Worm (Caenorhabditis elegans): ENCODE measurements around the gene T19H12.6.

The T19H12.6 gene

DNA sequence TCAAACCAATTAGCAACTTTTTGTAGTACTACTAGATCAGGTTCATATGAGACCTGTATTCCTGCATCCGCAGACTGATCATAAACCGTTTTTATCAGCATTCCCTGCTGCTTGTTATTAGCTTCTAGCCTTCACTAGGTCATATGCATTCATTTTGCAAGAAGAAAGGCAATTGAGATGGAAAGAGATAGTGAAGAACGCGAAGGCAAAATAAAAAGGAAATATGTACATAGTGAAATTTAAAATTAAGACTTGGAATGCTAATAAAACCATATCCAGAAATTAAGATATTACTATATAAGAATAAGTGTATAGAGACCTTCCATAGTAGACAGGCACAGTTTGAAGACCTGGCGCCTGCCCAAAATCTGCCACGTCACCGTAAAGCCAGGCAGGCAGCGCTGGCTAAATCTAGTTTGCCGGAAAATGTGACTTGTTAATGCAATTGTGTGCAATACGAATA is 43.2 kb upstream of the T19H12.6 start, which contains the start of the genes C02E7.8 and srh-23:
Gene C02E7.8 (minus strand): TSS at position 101 of the 463 bp plus-strand sequence.
Gene srh-23 (plus strand): TSS at position 413 of the 463 bp plus-strand sequence.
- TF ChIP-seq egl-27 (tag; optimal IDR thresholded peaks at IDR 0.05) (no peak), tag-97 (GFP tag; IDR thresholded peaks at IDR 0.05) (no peak), R02D3.7 (tag; optimal IDR thresholded peaks at IDR 0.05) (no peak), spr-1 (tag; optimal IDR thresholded peaks at IDR 0.05) (no peak), rbr-2 (tag; optimal IDR thresholded peaks at IDR 0.05) (no peak), spr-3 (GFP tag; optimal IDR thresholded peaks at IDR 0.05) (no peak), dve-1 (tag; optimal IDR thresholded peaks at IDR 0.05; ENCODE audit: insufficient read depth) (no peak), ces-1 (GFP tag; optimal IDR thresholded peaks at IDR 0.05) (no peak), mdl-1 (tag; optimal IDR thresholded peaks at IDR 0.05) (no peak), tra-1 (GFP tag; IDR thresholded peaks at IDR 0.05) (no peak), T20F7.1 (GFP tag; optimal IDR thresholded peaks at IDR 0.05) (no peak), snpc-1.2 (GFP tag; IDR thresholded peaks at IDR 0.05) (no peak), mdt-29 (GFP tag; IDR thresholded peaks at IDR 0.05) (no peak), ama-1 (optimal IDR thresholded peaks at IDR 0.05) (no peak)

- no peak for TF ChIP-seq lin-29 (GFP tag; IDR thresholded peaks at IDR 0.05)
- no peak for TF ChIP-seq ZK546.5 (tag; optimal IDR thresholded peaks at IDR 0.05)
- no peak for TF ChIP-seq set-16 (GFP tag; IDR thresholded peaks at IDR 0.05)
- no peak for TF ChIP-seq sdz-12 (GFP tag; optimal IDR thresholded peaks at IDR 0.05)
- no peak for TF ChIP-seq hif-1 (tag; optimal IDR thresholded peaks at IDR 0.05)
- no peak for TF ChIP-seq snpc-4 (tag; optimal IDR thresholded peaks at IDR 0.05)
- no peak for TF ChIP-seq ctbp-1 (GFP tag; IDR thresholded peaks at IDR 0.05)
- no peak for TF ChIP-seq nhr-42 (GFP tag; IDR thresholded peaks at IDR 0.05)
- peak; percentile 47 for TF ChIP-seq cey-2 (tag; optimal IDR thresholded peaks at IDR 0.05; ENCODE audit: borderline replicate concordance, insufficient read depth)
- peak; percentile 93 for TF ChIP-seq nhr-48 (tag; optimal IDR thresholded peaks at IDR 0.05)
- no peak for TF ChIP-seq mdt-29 (GFP tag; IDR thresholded peaks at IDR 0.05)
- peak in 1 of 2 experiments; percentile 6 for TF ChIP-seq mdl-1 (tag; optimal IDR thresholded peaks at IDR 0.05)
- TF ChIP-seq attf-4 (tag; optimal IDR thresholded peaks at IDR 0.05) = no peak
- peak; percentile 62 for TF ChIP-seq nhr-102 (tag; optimal IDR thresholded peaks at IDR 0.05)
- TF ChIP-seq ceh-62 (tag; optimal IDR thresholded peaks at IDR 0.05) = no peak
- no peak for TF ChIP-seq unc-62 (GFP tag; optimal IDR thresholded peaks at IDR 0.05 in 1 of 2)
- TF ChIP-seq unc-62 (tag; optimal IDR thresholded peaks at IDR 0.05) = no peak
- no peak for TF ChIP-seq fkh-10 (GFP tag; optimal IDR thresholded peaks at IDR 0.05)
- TF ChIP-seq aly-2 (tag; optimal IDR thresholded peaks at IDR 0.05) = no peak
- peak; percentile 4 for TF ChIP-seq spr-1 (tag; optimal IDR thresholded peaks at IDR 0.05)
- peak; percentile 30 for TF ChIP-seq nhr-28 (tag; optimal IDR thresholded peaks at IDR 0.05)
- peak; percentile 69 for TF ChIP-seq hlh-11 (tag; optimal IDR thresholded peaks at IDR 0.05)
- TF ChIP-seq zfp-3 (GFP tag; conservative IDR thresholded peaks at IDR 0.05) = no peak
- peak; percentile 48 for TF ChIP-seq nhr-10 (tag; optimal IDR thresholded peaks at IDR 0.05)
- TF ChIP-seq F49E8.2 (tag; optimal IDR thresholded peaks at IDR 0.05; ENCODE audit: borderline replicate concordance) = no peak
- peak; percentile 43 for TF ChIP-seq mxl-3 (GFP tag; optimal IDR thresholded peaks at IDR 0.05)
These were observed 41.3 kb upstream of the T19H12.6 start, which contains the start of gene C02E7.6 for ce11 chrV:4918664-4919257. TSS of gene C02E7.6 (plus strand) at chrV:4919207.

- TF ChIP-seq Y5F2A.4 (GFP tag; optimal IDR thresholded peaks at IDR 0.05) = no peak
- TF ChIP-seq dmd-9 (GFP tag; IDR thresholded peaks at IDR 0.05) = no peak
- no peak for TF ChIP-seq daf-8 (GFP tag; IDR thresholded peaks at IDR 0.05)
- no peak for TF ChIP-seq nhr-6 (tag; optimal IDR thresholded peaks at IDR 0.05)
- TF ChIP-seq D1046.2 (GFP tag; IDR thresholded peaks at IDR 0.05) = no peak
- TF ChIP-seq set-16 (GFP tag; IDR thresholded peaks at IDR 0.05) = peak; percentile 80
These were observed 40.7 kb upstream of the T19H12.6 start, which contains the start of gene C02E7.7 for ce11 chrV:4918091-4918624. TSS of gene C02E7.7 (minus strand) at chrV:4918574.
